Fruit fly (Drosophila melanogaster) Kc167 (cell line): ENCODE results near the gene CG31937.

Experiments
- Myc ChIP-seq: fragments of >200 bp; optimal IDR thresholded peaks from 2 replicates; lab custom pipeline; 2017; ENCODE audit warnings: missing external identifiers
- Sin3A ChIP-seq: fragments of >200 bp; optimal IDR thresholded peaks from 2 replicates; lab custom pipeline; 2018; ENCODE audit warnings: missing external identifiers
- h ChIP-seq: fragments of >200 bp; optimal IDR thresholded peaks from 3 replicates; lab custom pipeline; 2018; ENCODE audit warnings: missing external identifiers
- insv ChIP-seq: fragments of >200 bp; optimal IDR thresholded peaks from 3 replicates; lab custom pipeline; 2018; ENCODE audit warnings: missing external identifiers
- psq ChIP-seq: fragments of >200 bp; optimal IDR thresholded peaks from 2 replicates; lab custom pipeline; 2017; ENCODE audit warnings: missing external identifiers
- ttk ChIP-seq: sonication (Bioruptor generic); optimal IDR thresholded peaks from 2 replicates; lab custom pipeline; 2017; ENCODE audit warnings: missing external identifiers

Gene CG31937

dm6 chr2L:1729607-1730011, at the start of gene CG31937, which contains the start of gene Eno:
Gene CG31937 (plus strand): TSS chr2L:1729887.
Gene Eno (minus strand): TSS chr2L:1729636.
- no peak for TF ChIP-seq h (lab: Kevin White, UChicago)
- no peak for TF ChIP-seq psq
- TF ChIP-seq ttk (lab: Kevin White, UChicago), result no peak
- TF ChIP-seq insv, result no peak
- TF ChIP-seq Sin3A, result no peak

DNA sequence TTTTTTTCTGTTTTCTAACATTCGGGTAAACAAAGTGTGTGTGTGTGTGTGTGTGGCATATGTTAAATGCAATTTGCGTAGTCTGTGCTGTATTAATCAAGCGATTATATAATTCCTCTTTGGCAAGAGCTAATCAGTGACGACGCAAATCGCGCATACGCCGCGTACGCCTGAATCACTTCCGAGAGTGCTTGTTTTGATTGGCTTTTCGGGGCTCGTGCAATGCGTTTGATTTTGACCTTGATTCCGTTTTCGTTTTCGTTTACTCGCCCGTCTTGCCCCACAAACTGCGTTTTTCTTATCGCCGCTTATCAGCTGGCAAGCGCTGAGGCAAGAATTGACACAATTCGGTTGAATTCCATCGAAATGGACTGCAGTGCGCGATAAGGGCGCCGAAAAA, 36.8 kb upstream of the CG31937 start:
- TF ChIP-seq ttk (lab: Kevin White, UChicago), result no peak
- TF ChIP-seq insv, result no peak

dm6 chr2L:1696269-1696668, 33.4 kb upstream of the CG31937 start:
- TF ChIP-seq h (lab: Kevin White, UChicago), result no peak
- TF ChIP-seq psq, result no peak
- TF ChIP-seq ttk (lab: Kevin White, UChicago), result no peak
- no peak for TF ChIP-seq Myc (lab: Kevin White, UChicago)
- TF ChIP-seq insv, result no peak
- TF ChIP-seq Sin3A, result no peak

DNA sequence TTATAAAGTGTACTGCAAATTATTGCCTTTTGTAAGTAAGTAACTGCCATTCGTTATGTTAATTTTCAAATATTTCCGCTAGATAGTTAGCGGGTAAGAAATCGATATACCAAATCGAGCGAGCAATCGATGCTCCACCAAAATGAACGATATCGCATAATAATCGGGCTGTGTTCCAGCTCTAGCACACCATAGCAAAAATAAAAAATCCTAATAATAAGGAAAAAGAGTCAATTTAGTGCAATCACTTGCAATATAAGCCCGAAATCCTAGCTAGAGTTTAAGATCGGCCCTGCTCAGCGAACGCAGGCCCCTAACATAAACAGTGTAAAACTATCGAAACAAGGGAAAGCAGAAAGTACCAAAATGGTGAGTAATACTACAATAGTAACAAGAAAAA, 24.9 kb upstream of the CG31937 start, which contains the start of gene cpb:
TSS of gene cpb (plus strand) at position 157 of the 400 bp plus-strand sequence.
- TF ChIP-seq h (lab: Kevin White, UChicago) (no peak), Myc (lab: Kevin White, UChicago) (no peak), insv (no peak)

DNA sequence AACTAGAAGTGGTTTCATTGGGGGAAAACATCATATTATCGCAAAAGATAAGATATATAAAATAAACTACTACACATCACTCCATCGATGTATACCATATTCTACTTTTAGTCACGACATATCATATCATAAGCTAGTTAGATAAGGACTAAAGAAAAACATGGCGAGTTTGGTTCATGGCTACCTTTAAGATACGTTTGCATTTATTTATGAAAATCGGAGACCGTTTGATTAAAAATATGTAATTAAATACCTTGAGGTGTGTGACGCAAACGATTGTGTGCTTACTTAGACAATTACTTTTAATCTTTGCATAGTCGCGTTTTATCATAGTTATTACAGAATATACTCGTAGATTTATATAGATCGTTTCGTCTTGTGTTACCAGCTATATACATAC, 22.7 kb upstream of the CG31937 start:
- TF ChIP-seq h (lab: Kevin White, UChicago), result no peak
- no peak for TF ChIP-seq insv
- no peak for TF ChIP-seq psq
- TF ChIP-seq Myc (lab: Kevin White, UChicago), result no peak
- no peak for TF ChIP-seq ttk (lab: Kevin White, UChicago)
- TF ChIP-seq Sin3A, result no peak

- TF ChIP-seq Myc (lab: Kevin White, UChicago), result no peak
- TF ChIP-seq insv, result no peak
- no peak for TF ChIP-seq ttk (lab: Kevin White, UChicago)
- no peak for TF ChIP-seq psq
- no peak for TF ChIP-seq h (lab: Kevin White, UChicago)
Measured at dm6 chr2L:1708110-1708509, 21.6 kb upstream of the CG31937 start.

- TF ChIP-seq h (lab: Kevin White, UChicago) (no peak), Myc (lab: Kevin White, UChicago) (no peak), insv (no peak), Sin3A (no peak), psq (no peak), ttk (lab: Kevin White, UChicago) (no peak)
Measured at dm6 chr2L:1709316-1709715, 20.4 kb upstream of the CG31937 start.

- no peak for TF ChIP-seq Sin3A
- TF ChIP-seq insv, result no peak
- no peak for TF ChIP-seq Myc (lab: Kevin White, UChicago)
- no peak for TF ChIP-seq ttk (lab: Kevin White, UChicago)
- TF ChIP-seq psq, result no peak
- no peak for TF ChIP-seq h (lab: Kevin White, UChicago)
Measured at dm6 chr2L:1710224-1710623, 19.5 kb upstream of the CG31937 start, which contains the start of the genes CG17660 and mRpL48. Gene CG17660 (minus strand): TSS chr2L:1710421. Gene mRpL48 (plus strand): TSS chr2L:1710462.

- no peak for TF ChIP-seq Myc (lab: Kevin White, UChicago)
- TF ChIP-seq h (lab: Kevin White, UChicago), result no peak
- no peak for TF ChIP-seq ttk (lab: Kevin White, UChicago)
- no peak for TF ChIP-seq psq
- no peak for TF ChIP-seq Sin3A
- TF ChIP-seq insv, result no peak
Measured at dm6 chr2L:1715699-1716333, 13.9 kb upstream of the CG31937 start, which contains the start of gene frtz. Gene frtz (minus strand): TSS chr2L:1715851.

DNA sequence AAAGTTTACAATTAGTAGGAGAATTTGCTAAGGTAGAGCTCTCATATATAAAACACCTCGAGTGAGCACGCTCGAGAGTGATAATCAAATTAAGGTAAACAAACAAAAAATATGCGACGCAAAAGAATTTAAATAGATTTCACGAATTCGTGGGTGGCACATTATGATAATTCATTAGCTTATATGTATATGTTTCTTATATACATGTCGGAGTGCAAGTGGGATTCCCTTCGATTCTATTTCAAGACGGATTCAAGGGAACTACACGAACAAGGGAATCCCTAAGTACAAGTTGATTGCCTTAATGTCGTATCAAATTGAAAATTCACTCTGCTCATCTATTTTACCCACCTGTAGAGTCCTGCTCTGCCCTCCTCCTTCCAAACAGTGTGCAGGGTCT, 12.4 kb upstream of the CG31937 start:
- no peak for TF ChIP-seq ttk (lab: Kevin White, UChicago)
- TF ChIP-seq h (lab: Kevin White, UChicago), result no peak
- no peak for TF ChIP-seq Sin3A
- no peak for TF ChIP-seq psq

- TF ChIP-seq psq, result no peak
- TF ChIP-seq insv, result no peak
Measured at dm6 chr2L:1719971-1720370, 9.7 kb upstream of the CG31937 start.

- TF ChIP-seq Sin3A (no peak), psq (no peak), insv (no peak), Myc (lab: Kevin White, UChicago) (no peak)
Measured at dm6 chr2L:1720846-1721506, 8.7 kb upstream of the CG31937 start.

dm6 chr2L:1722260-1722659, 7.4 kb upstream of the CG31937 start:
- TF ChIP-seq h (lab: Kevin White, UChicago) (no peak), Sin3A (no peak), psq (no peak), insv (no peak), Myc (lab: Kevin White, UChicago) (no peak), ttk (lab: Kevin White, UChicago) (no peak)
